Worm (Caenorhabditis elegans): Measurements from ENCODE around the gene ZC506.1.

Gene ZC506.1

ce11 chrX:9956052-9956451 lies 2.7 kb upstream of the ZC506.1 start:
- TF ChIP-seq attf-4 (tag; optimal IDR thresholded peaks at IDR 0.05), result no peak
- no peak for TF ChIP-seq arid-1 (GFP tag; conservative IDR thresholded peaks at IDR 0.05)
- no peak for TF ChIP-seq hmg-1.1 (GFP tag; IDR thresholded peaks at IDR 0.05)
- TF ChIP-seq hlh-11 (tag; optimal IDR thresholded peaks at IDR 0.05), result no peak

ce11 chrX:9956537-9956936 lies 2.2 kb upstream of the ZC506.1 start:
- TF ChIP-seq hif-1 (tag; optimal IDR thresholded peaks at IDR 0.05) (peak in 1 of 2 experiments; percentile 16), dmd-6 (GFP tag; IDR thresholded peaks at IDR 0.05) (0 out of 2 replicates have a peak, but pooled peaks have one; percentile 27), aha-1 (tag) (peak; percentile 82)

- TF ChIP-seq lim-7 (GFP tag; IDR thresholded peaks at IDR 0.05) (no peak), dmd-6 (GFP tag; IDR thresholded peaks at IDR 0.05) (0 out of 2 replicates have a peak, but pooled peaks have one; percentile 13), ztf-7 (tag; optimal IDR thresholded peaks at IDR 0.05) (no peak), zfp-2 (tag; optimal IDR thresholded peaks at IDR 0.05) (no peak)
These were observed 1.3 kb upstream of the ZC506.1 start for ce11 chrX:9957449-9957848.

ce11 chrX:9962535-9962934 lies 3.8 kb downstream of the ZC506.1 start:
- TF ChIP-seq unc-62 (GFP tag; optimal IDR thresholded peaks at IDR 0.05 in 1 of 2) (peak in 1 of 2 experiments; percentile 92), unc-62 (tag; optimal IDR thresholded peaks at IDR 0.05) (no peak), aha-1 (tag) (peak; percentile 22), dmd-6 (GFP tag; IDR thresholded peaks at IDR 0.05) (no peak), daf-16 (GFP tag; optimal IDR thresholded peaks at IDR 0.05) (no peak), daf-16 (tag; optimal IDR thresholded peaks at IDR 0.05) (no peak), T20F7.1 (GFP tag; optimal IDR thresholded peaks at IDR 0.05) (no peak), lin-29 (GFP tag; IDR thresholded peaks at IDR 0.05) (no peak)

- no peak for TF ChIP-seq pha-4 (GFP tag; IDR thresholded peaks at IDR 0.05)
- TF ChIP-seq pha-4 (tag; optimal IDR thresholded peaks at IDR 0.05), result no peak
- no peak for TF ChIP-seq F49E8.2 (tag; optimal IDR thresholded peaks at IDR 0.05; ENCODE audit: borderline replicate concordance)
- no peak for TF ChIP-seq Y75B8A.6 (GFP tag; IDR thresholded peaks at IDR 0.05)
- TF ChIP-seq ZK337.2 (GFP tag; IDR thresholded peaks at IDR 0.05), result no peak
- TF ChIP-seq madf-5 (GFP tag; IDR thresholded peaks at IDR 0.05), result no peak
- no peak for TF ChIP-seq fkh-10 (GFP tag; optimal IDR thresholded peaks at IDR 0.05)
- TF ChIP-seq gei-8 (GFP tag; optimal IDR thresholded peaks at IDR 0.05), result no peak
- no peak for TF ChIP-seq daf-12 (tag; optimal IDR thresholded peaks at IDR 0.05)
- TF ChIP-seq snpc-4 (tag; optimal IDR thresholded peaks at IDR 0.05), result no peak
- TF ChIP-seq duxl-1 (tag; optimal IDR thresholded peaks at IDR 0.05; ENCODE audit: poor library complexity), result no peak
- no peak for TF ChIP-seq F10B5.3 (tag; optimal IDR thresholded peaks at IDR 0.05)
- no peak for TF ChIP-seq lim-7 (GFP tag; IDR thresholded peaks at IDR 0.05)
- TF ChIP-seq ceh-20 (GFP tag; IDR thresholded peaks at IDR 0.05), result no peak
- TF ChIP-seq dmd-8 (GFP tag; IDR thresholded peaks at IDR 0.05), result no peak
- no peak for TF ChIP-seq vab-7 (GFP tag; IDR thresholded peaks at IDR 0.05)
- no peak for TF ChIP-seq lin-15B (tag; optimal IDR thresholded peaks at IDR 0.05)
These were observed 6.5 kb downstream of the ZC506.1 start, which contains the start of gene pssy-1 for ce11 chrX:9965275-9965674. Gene pssy-1 (plus strand): TSS chrX:9965592.

ce11 chrX:9976206-9976605 lies 17.4 kb downstream of the ZC506.1 start, which contains the start of gene mgl-1:
Gene mgl-1 (minus strand): TSS chrX:9976306.
- TF ChIP-seq fkh-10 (GFP tag; optimal IDR thresholded peaks at IDR 0.05), result no peak
- TF ChIP-seq snpc-4 (tag; optimal IDR thresholded peaks at IDR 0.05), result no peak
- TF ChIP-seq daf-12 (tag; optimal IDR thresholded peaks at IDR 0.05), result peak; percentile 4
- TF ChIP-seq aly-2 (tag; optimal IDR thresholded peaks at IDR 0.05), result no peak
